Worm (Caenorhabditis elegans): Measurements from ENCODE around the gene F18H3.1.

F18H3.1 gene

ce11 chrX:13539701-13540100 is 20.2 kb downstream of the F18H3.1 start:
- no peak for TF ChIP-seq nhr-28 (tag; optimal IDR thresholded peaks at IDR 0.05)
- TF ChIP-seq lin-35 (GFP tag; optimal IDR thresholded peaks at IDR 0.05) = peak in 1 of 2 experiments; percentile 72
- TF ChIP-seq ces-1 (GFP tag; optimal IDR thresholded peaks at IDR 0.05) = no peak
- peak; percentile 79 for TF ChIP-seq tbx-2 (tag; optimal IDR thresholded peaks at IDR 0.05)
- TF ChIP-seq nhr-12 (tag; optimal IDR thresholded peaks at IDR 0.05) = no peak
- peak; percentile 100 for TF ChIP-seq nhr-85 (tag)
- peak; percentile 24 for TF ChIP-seq jun-1 (tag; optimal IDR thresholded peaks at IDR 0.05)
- 0 out of 2 replicates have a peak, but pooled peaks have one; percentile 28 for TF ChIP-seq ceh-88 (GFP tag; IDR thresholded peaks at IDR 0.05)
- TF ChIP-seq mef-2 (tag; optimal IDR thresholded peaks at IDR 0.05) = no peak
- TF ChIP-seq skn-1 (tag; optimal IDR thresholded peaks at IDR 0.05) = peak; percentile 68
- peak in 1 of 2 experiments; percentile 5 for TF ChIP-seq efl-1 (optimal IDR thresholded peaks at IDR 0.05)
- TF ChIP-seq efl-1 (GFP tag; optimal IDR thresholded peaks at IDR 0.05 in 1 of 2) = peak in 1 of 2 experiments; percentile 85
- TF ChIP-seq lin-15B (tag; optimal IDR thresholded peaks at IDR 0.05) = no peak
- peak; percentile 6 for TF ChIP-seq unc-130 (tag; optimal IDR thresholded peaks at IDR 0.05)
- TF ChIP-seq elt-2 (tag; optimal IDR thresholded peaks at IDR 0.05) = no peak
- TF ChIP-seq tlp-1 (tag; optimal IDR thresholded peaks at IDR 0.05) = no peak
- no peak for TF ChIP-seq zip-4 (GFP tag; optimal IDR thresholded peaks at IDR 0.05)
- TF ChIP-seq isw-1 (GFP tag; IDR thresholded peaks at IDR 0.05) = no peak
- no peak for TF ChIP-seq hpl-2 (GFP tag; optimal IDR thresholded peaks at IDR 0.05)
- TF ChIP-seq swsn-7 (tag; optimal IDR thresholded peaks at IDR 0.05) = peak; percentile 20
- TF ChIP-seq nhr-19 (GFP tag; conservative IDR thresholded peaks at IDR 0.05) = peak; percentile 91
- peak; percentile 73 for TF ChIP-seq irx-1 (tag; optimal IDR thresholded peaks at IDR 0.05)
- TF ChIP-seq ets-5 (GFP tag; IDR thresholded peaks at IDR 0.05) = no peak
- no peak for TF ChIP-seq nhr-77 (tag; optimal IDR thresholded peaks at IDR 0.05)
- TF ChIP-seq ceh-63 (GFP tag; optimal IDR thresholded peaks at IDR 0.05) = no peak
- peak; percentile 30 for TF ChIP-seq mep-1 (tag; optimal IDR thresholded peaks at IDR 0.05)
- TF ChIP-seq lir-3 (tag; optimal IDR thresholded peaks at IDR 0.05; ENCODE audit: poor library complexity) = peak; percentile 48
- no peak for TF ChIP-seq ama-1 (optimal IDR thresholded peaks at IDR 0.05)
- no peak for TF ChIP-seq ztf-4 (tag; optimal IDR thresholded peaks at IDR 0.05)
- no peak for TF ChIP-seq C34B4.2 (tag; optimal IDR thresholded peaks at IDR 0.05)
- no peak for TF ChIP-seq egl-13 (tag; optimal IDR thresholded peaks at IDR 0.05)
- TF ChIP-seq efl-3 (GFP tag; optimal IDR thresholded peaks at IDR 0.05) = peak; percentile 24
- peak in 1 of 2 experiments; percentile 59 for TF ChIP-seq mdl-1 (tag; optimal IDR thresholded peaks at IDR 0.05)
- no peak for TF ChIP-seq fos-1 (tag; optimal IDR thresholded peaks at IDR 0.05)
- TF ChIP-seq nhr-84 (tag; optimal IDR thresholded peaks at IDR 0.05) = no peak
- TF ChIP-seq xbp-1 (tag; optimal IDR thresholded peaks at IDR 0.05) = peak; percentile 39
- TF ChIP-seq ceh-90 (tag; optimal IDR thresholded peaks at IDR 0.05) = no peak
- no peak for TF ChIP-seq vab-15 (tag; optimal IDR thresholded peaks at IDR 0.05)
- no peak for TF ChIP-seq fkh-10 (GFP tag; optimal IDR thresholded peaks at IDR 0.05)
- TF ChIP-seq C16A3.4 (tag; optimal IDR thresholded peaks at IDR 0.05) = peak; percentile 58
- TF ChIP-seq F16B12.6 (tag; optimal IDR thresholded peaks at IDR 0.05) = no peak
- TF ChIP-seq nhr-90 (tag; optimal IDR thresholded peaks at IDR 0.05; ENCODE audit: poor library complexity) = peak; percentile 77
- no peak for TF ChIP-seq sox-4 (tag; optimal IDR thresholded peaks at IDR 0.05)
- no peak for TF ChIP-seq sup-37 (GFP tag; optimal IDR thresholded peaks at IDR 0.05)
- no peak for TF ChIP-seq alr-1 (tag; optimal IDR thresholded peaks at IDR 0.05; ENCODE audit: borderline replicate concordance)
- no peak for TF ChIP-seq ztf-11 (tag; optimal IDR thresholded peaks at IDR 0.05)
- TF ChIP-seq snu-23 (GFP tag; optimal IDR thresholded peaks at IDR 0.05) = peak; percentile 84
- peak; percentile 88 for TF ChIP-seq nhr-71 (tag; optimal IDR thresholded peaks at IDR 0.05)
- no peak for TF ChIP-seq lin-13 (GFP tag; optimal IDR thresholded peaks at IDR 0.05)
- no peak for TF ChIP-seq fkh-4 (tag; optimal IDR thresholded peaks at IDR 0.05; ENCODE audit: borderline replicate concordance)
- no peak for TF ChIP-seq nhr-76 (tag; optimal IDR thresholded peaks at IDR 0.05)
- peak in 5 of 6 experiments; percentile 23 to 93 (median 90) for TF ChIP-seq elt-3 (tag; optimal IDR thresholded peaks at IDR 0.05)
- TF ChIP-seq pqm-1 (tag; optimal IDR thresholded peaks at IDR 0.05) = no peak
- TF ChIP-seq zag-1 (tag; optimal IDR thresholded peaks at IDR 0.05) = no peak
- TF ChIP-seq nhr-47 (tag; optimal IDR thresholded peaks at IDR 0.05) = peak; percentile 68
